Worm (Caenorhabditis elegans) whole organism, young adult: ENCODE results near the gene mob-2.

Experiments
- B0035.1 ChIP-seq: sonication (generic microtip); optimal IDR thresholded peaks from 2 replicates; lab custom pipeline; 2016; ENCODE audit warnings: missing genetic modification characterization, mild to moderate bottlenecking, missing compliant biosample characterization, missing genotype, missing genetic modification reagents
- F10E7.11 ChIP-seq: sonication (generic microtip); optimal IDR thresholded peaks from 2 replicates; lab custom pipeline; 2017; ENCODE audit warnings: mild to moderate bottlenecking, missing genetic modification characterization, moderate library complexity, missing compliant biosample characterization
- F22D6.2 ChIP-seq: sonication (generic microtip); optimal IDR thresholded peaks from 2 replicates; lab custom pipeline; 2016; ENCODE audit warnings: mild to moderate bottlenecking, missing genetic modification characterization, missing compliant biosample characterization
- F37B4.10 ChIP-seq: fragments of 200-800 bp; sonication (Bioruptor generic); IDR thresholded peaks from 2 replicates; pipeline ENCODE4 v1.3.6; 2022; ENCODE audit warnings: missing genetic modification characterization, missing compliant biosample characterization
- F39B2.1 ChIP-seq: fragments of 200-800 bp; sonication (Bioruptor generic); IDR thresholded peaks from 2 replicates; pipeline ENCODE4 v1.3.6; 2022; ENCODE audit warnings: missing genetic modification reagents, missing genetic modification characterization, missing compliant biosample characterization
- F49E8.2 ChIP-seq: sonication (generic microtip); optimal IDR thresholded peaks from 3 replicates; lab custom pipeline; 2017; ENCODE audit warnings: missing genetic modification characterization, mild to moderate bottlenecking, missing compliant biosample characterization, antibody characterized with exemption, moderate library complexity; ENCODE audit not compliant: insufficient read depth
- F57C9.4 ChIP-seq: sonication (generic microtip); optimal IDR thresholded peaks from 2 replicates; lab custom pipeline; 2017; ENCODE audit warnings: mild to moderate bottlenecking, missing genetic modification characterization, missing compliant biosample characterization
- K12H6.12 ChIP-seq: fragments of 200-800 bp; sonication (Bioruptor generic); optimal IDR thresholded peaks from 2 replicates; lab custom pipeline; 2018; ENCODE audit warnings: mild to moderate bottlenecking, missing genetic modification characterization, missing compliant biosample characterization
- Y53F4B.3 ChIP-seq: fragments of 200-800 bp; sonication (Bioruptor generic); IDR thresholded peaks from 2 replicates; pipeline ENCODE4 v1.3.6; 2022; ENCODE audit warnings: missing genetic modification reagents, missing genetic modification characterization, missing compliant biosample characterization
- Y95B8A.8 ChIP-seq: fragments of 200-800 bp; sonication (Bioruptor generic); IDR thresholded peaks from 2 replicates; pipeline ENCODE4 v1.3.6; 2022; ENCODE audit warnings: missing genetic modification reagents, missing genetic modification characterization, missing compliant biosample characterization
- ZK185.1 ChIP-seq: sonication (generic microtip); optimal IDR thresholded peaks from 2 replicates; lab custom pipeline; 2016; ENCODE audit warnings: mild to moderate bottlenecking, missing genetic modification characterization, missing compliant biosample characterization; ENCODE audit not compliant: poor library complexity, severe bottlenecking
- akir-1 ChIP-seq: fragments of 200-800 bp; sonication (Bioruptor generic); optimal IDR thresholded peaks from 2 replicates; lab custom pipeline; 2018; ENCODE audit warnings: mild to moderate bottlenecking, missing genetic modification characterization, moderate library complexity, missing compliant biosample characterization
- aptf-2 ChIP-seq: fragments of 200-800 bp; sonication (Bioruptor generic); conservative IDR thresholded peaks from 2 replicates; pipeline ENCODE4 v1.3.6; 2022; ENCODE audit warnings: missing genetic modification reagents, missing genetic modification characterization, missing compliant biosample characterization
- atf-7 ChIP-seq: sonication (generic microtip); optimal IDR thresholded peaks from 2 replicates; lab custom pipeline; 2017; ENCODE audit warnings: mild to moderate bottlenecking, missing genetic modification characterization, missing compliant biosample characterization
- attf-5 ChIP-seq: fragments of 200-800 bp; sonication (Bioruptor generic); optimal IDR thresholded peaks from 2 replicates; lab custom pipeline; 2018; ENCODE audit warnings: mild to moderate bottlenecking, missing genetic modification characterization, missing compliant biosample characterization
- bed-1 ChIP-seq: fragments of 200-800 bp; sonication (Bioruptor generic); IDR thresholded peaks from 2 replicates; pipeline ENCODE4 v1.3.6; 2022; ENCODE audit warnings: missing genetic modification reagents, missing genetic modification characterization, missing compliant biosample characterization
- bed-2 ChIP-seq: fragments of 200-800 bp; sonication (Bioruptor generic); IDR thresholded peaks from 2 replicates; pipeline ENCODE4 v1.3.6; 2022; ENCODE audit warnings: missing genetic modification reagents, missing genetic modification characterization, missing compliant biosample characterization
- ceh-40 ChIP-seq: fragments of 200-800 bp; sonication (Bioruptor generic); IDR thresholded peaks from 2 replicates; pipeline ENCODE4 v1.3.6; 2022; ENCODE audit warnings: missing genetic modification characterization, missing compliant biosample characterization
- chd-7 ChIP-seq: sonication (generic microtip); optimal IDR thresholded peaks from 2 replicates; lab custom pipeline; 2016; ENCODE audit warnings: mild to moderate bottlenecking, missing genetic modification characterization, moderate library complexity, missing compliant biosample characterization
- die-1 ChIP-seq: sonication (generic microtip); optimal IDR thresholded peaks from 2 replicates; lab custom pipeline; 2016; ENCODE audit warnings: missing genotype, mild to moderate bottlenecking, missing genetic modification characterization, missing compliant biosample characterization
- dpff-1 ChIP-seq: sonication (generic microtip); optimal IDR thresholded peaks from 2 replicates; lab custom pipeline; 2017; ENCODE audit warnings: mild to moderate bottlenecking, missing genetic modification characterization, missing compliant biosample characterization
- dpl-1 ChIP-seq: fragments of 150-350 bp; optimal IDR thresholded peaks from 2 replicates; lab custom pipeline; 2014; ENCODE audit warnings: missing biosample characterization, missing genetic modification reagents, missing genetic modification characterization
- ekl-4 ChIP-seq: fragments of 200-800 bp; sonication (Bioruptor generic); IDR thresholded peaks from 2 replicates; pipeline ENCODE4 v1.3.6; 2022; ENCODE audit warnings: missing genetic modification reagents, missing genetic modification characterization, missing compliant biosample characterization
- ets-4 ChIP-seq: fragments of 200-800 bp; sonication (Bioruptor generic); optimal IDR thresholded peaks from 2 replicates; lab custom pipeline; 2018; ENCODE audit warnings: mild to moderate bottlenecking, missing genetic modification characterization, missing compliant biosample characterization
- gei-17 ChIP-seq: fragments of 200-800 bp; sonication (Bioruptor generic); optimal IDR thresholded peaks from 2 replicates; lab custom pipeline; 2018; ENCODE audit warnings: mild to moderate bottlenecking, missing genetic modification characterization, missing compliant biosample characterization
- hlh-12 ChIP-seq: sonication (generic microtip); optimal IDR thresholded peaks from 2 replicates; lab custom pipeline; 2016; ENCODE audit warnings: missing genetic modification characterization, missing compliant biosample characterization
- hmg-1.2 ChIP-seq: fragments of 200-800 bp; sonication (Bioruptor generic); IDR thresholded peaks from 2 replicates; pipeline ENCODE4 v1.3.6; 2022; ENCODE audit warnings: missing genetic modification reagents, missing genetic modification characterization, missing compliant biosample characterization
- lag-1 ChIP-seq: fragments of 200-800 bp; sonication (Bioruptor generic); IDR thresholded peaks from 2 replicates; pipeline ENCODE4 v1.3.6; 2022; ENCODE audit warnings: missing genetic modification reagents, missing genetic modification characterization, missing compliant biosample characterization
- let-526 ChIP-seq: fragments of 200-800 bp; sonication (Bioruptor generic); IDR thresholded peaks from 2 replicates; pipeline ENCODE4 v1.3.6; 2022; ENCODE audit warnings: missing genetic modification reagents, missing genetic modification characterization, missing compliant biosample characterization
- lir-1 ChIP-seq: fragments of 200-800 bp; sonication (Bioruptor generic); conservative IDR thresholded peaks from 2 replicates; pipeline ENCODE4 v1.3.6; 2022; ENCODE audit warnings: missing genetic modification reagents, missing genetic modification characterization, missing compliant biosample characterization
- lsy-27 ChIP-seq: sonication (generic microtip); optimal IDR thresholded peaks from 2 replicates; lab custom pipeline; 2017; ENCODE audit warnings: missing genetic modification characterization, mild to moderate bottlenecking, missing compliant biosample characterization, antibody characterized with exemption, missing genotype, borderline replicate concordance; ENCODE audit not compliant: insufficient read depth
- mcd-1 ChIP-seq: fragments of 200-800 bp; sonication (Bioruptor generic); IDR thresholded peaks from 2 replicates; pipeline ENCODE4 v1.3.6; 2022; ENCODE audit warnings: missing genetic modification reagents, missing genetic modification characterization, missing compliant biosample characterization
- mxl-1 ChIP-seq: sonication (generic microtip); optimal IDR thresholded peaks from 2 replicates; lab custom pipeline; 2016; ENCODE audit warnings: missing genetic modification characterization, missing compliant biosample characterization
- nfya-1 ChIP-seq: sonication (generic microtip); optimal IDR thresholded peaks from 2 replicates; lab custom pipeline; 2017; ENCODE audit warnings: antibody characterized with exemption, missing compliant biosample characterization, missing genetic modification characterization, borderline replicate concordance; ENCODE audit not compliant: insufficient read depth
- nfya-2 ChIP-seq: fragments of 200-800 bp; sonication (Bioruptor generic); IDR thresholded peaks from 2 replicates; pipeline ENCODE4 v1.3.6; 2022; ENCODE audit warnings: missing genetic modification reagents, missing genetic modification characterization, missing compliant biosample characterization
- nfyb-1 ChIP-seq: fragments of 200-800 bp; sonication (Bioruptor generic); IDR thresholded peaks from 2 replicates; pipeline ENCODE4 v1.3.6; 2022; ENCODE audit warnings: missing genetic modification reagents, missing genetic modification characterization, missing compliant biosample characterization
- nhr-179 ChIP-seq: sonication (generic microtip); optimal IDR thresholded peaks from 2 replicates; lab custom pipeline; 2016; ENCODE audit warnings: mild to moderate bottlenecking, missing genetic modification characterization, missing compliant biosample characterization
- rcor-1 ChIP-seq: fragments of 200-800 bp; sonication (Bioruptor generic); IDR thresholded peaks from 2 replicates; pipeline ENCODE4 v1.3.6; 2022; ENCODE audit warnings: missing genetic modification reagents, missing genetic modification characterization, missing compliant biosample characterization
- rpc-1 ChIP-seq, 2 experiments: fragments of 150-350 bp in 1 of 2; sonication (generic microtip) in 1 of 2; optimal IDR thresholded peaks; 2 replicates each; lab custom pipeline; 2014 to 2018; ENCODE audit warnings: missing biosample characterization in 1 of 2, missing genetic modification characterization in 1 of 2, missing genetic modification reagents in 1 of 2, missing genotype in 1 of 2
- sea-2 ChIP-seq: fragments of 200-800 bp; sonication (Bioruptor generic); IDR thresholded peaks from 2 replicates; pipeline ENCODE4 v1.3.6; 2022; ENCODE audit warnings: missing genetic modification characterization, missing compliant biosample characterization
- snpc-1.1 ChIP-seq: sonication (generic microtip); optimal IDR thresholded peaks from 2 replicates; lab custom pipeline; 2017; ENCODE audit warnings: missing genetic modification characterization, mild to moderate bottlenecking, missing compliant biosample characterization, antibody characterized with exemption, moderate library complexity, missing genotype, missing genetic modification reagents; ENCODE audit not compliant: insufficient read depth
- snpc-1.3 ChIP-seq: sonication (generic microtip); optimal IDR thresholded peaks from 2 replicates; lab custom pipeline; 2017; ENCODE audit warnings: missing genetic modification characterization, mild to moderate bottlenecking, missing compliant biosample characterization, antibody characterized with exemption, moderate library complexity, missing genotype, missing genetic modification reagents; ENCODE audit not compliant: insufficient read depth
- snpc-3.4 ChIP-seq: sonication (generic microtip); optimal IDR thresholded peaks from 2 replicates; lab custom pipeline; 2017; ENCODE audit warnings: missing genetic modification characterization, mild to moderate bottlenecking, missing compliant biosample characterization, antibody characterized with exemption, moderate library complexity, missing genotype, missing genetic modification reagents
- tbp1 ChIP-seq: fragments of 200-800 bp; sonication (Bioruptor generic); optimal IDR thresholded peaks from 2 replicates; lab custom pipeline; 2018; ENCODE audit warnings: mild to moderate bottlenecking, missing genetic modification characterization, missing compliant biosample characterization
- tlf-1 ChIP-seq: fragments of 200-800 bp; sonication (Bioruptor generic); optimal IDR thresholded peaks from 2 replicates; lab custom pipeline; 2018; ENCODE audit warnings: mild to moderate bottlenecking, missing genetic modification characterization, missing compliant biosample characterization
- ztf-18 ChIP-seq: sonication (generic microtip); optimal IDR thresholded peaks from 2 replicates; lab custom pipeline; 2016; ENCODE audit warnings: missing genotype, mild to moderate bottlenecking, missing genetic modification characterization, missing compliant biosample characterization
- ztf-28 ChIP-seq: fragments of 200-800 bp; sonication (Bioruptor generic); IDR thresholded peaks from 2 replicates; pipeline ENCODE4 v1.3.6; 2022; ENCODE audit warnings: missing genetic modification reagents, missing genetic modification characterization, missing compliant biosample characterization
- ztf-6 ChIP-seq: fragments of 200-800 bp; sonication (Bioruptor generic); IDR thresholded peaks from 2 replicates; pipeline ENCODE4 v1.3.6; 2022; ENCODE audit warnings: missing genetic modification reagents, missing genetic modification characterization, missing compliant biosample characterization

mob-2 gene

DNA sequence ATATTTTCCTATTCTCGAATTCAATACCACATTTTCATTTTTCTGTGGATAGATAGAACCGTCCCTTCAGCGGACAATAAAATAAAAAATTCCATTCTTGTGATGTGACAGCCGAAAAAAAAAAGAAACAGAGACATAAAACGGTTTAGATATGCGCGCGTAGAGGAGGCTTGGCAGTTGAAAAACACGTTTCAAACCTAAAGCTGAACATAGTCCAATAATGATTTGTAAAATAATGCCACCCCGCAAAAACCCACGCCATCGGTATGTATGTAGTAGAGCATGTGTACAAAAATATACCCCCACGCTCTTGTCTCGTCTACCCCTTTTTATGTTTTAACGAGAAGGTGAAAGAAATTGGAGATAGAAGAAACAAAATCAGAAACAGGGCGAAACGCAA is 61.2 kb downstream of the mob-2 start (continued):
- TF ChIP-seq nfya-2 (GFP tag; lab: Robert Waterston, UW), result no peak
- TF ChIP-seq F22D6.2, result no peak
- TF ChIP-seq akir-1 (GFP tag; lab: Kevin White, UChicago), result no peak
- TF ChIP-seq dpl-1, result no peak
- no peak for TF ChIP-seq Y53F4B.3 (GFP tag; lab: Robert Waterston, UW)
- peak; percentile 15 for TF ChIP-seq tlf-1 (GFP tag; lab: Kevin White, UChicago)
- TF ChIP-seq F10E7.11 (tag; lab: Kevin White, UChicago), result no peak
- TF ChIP-seq mxl-1 (tag; lab: Kevin White, UChicago), result peak; percentile 2
- no peak for TF ChIP-seq K12H6.12
- TF ChIP-seq hmg-1.2 (GFP tag; lab: Robert Waterston, UW), result peak; percentile 21; the same call in 1 of the 2 replicates
- TF ChIP-seq rcor-1 (GFP tag; lab: Robert Waterston, UW), result no peak
- TF ChIP-seq ztf-28 (GFP tag; lab: Robert Waterston, UW), result no peak
- no peak for TF ChIP-seq snpc-3.4 (tag; lab: Kevin White, UChicago)
- TF ChIP-seq snpc-1.1 (tag; lab: Kevin White, UChicago), result no peak
- TF ChIP-seq gei-17 (GFP tag; lab: Kevin White, UChicago), result peak; percentile 4
- no peak for TF ChIP-seq ets-4 (GFP tag; lab: Kevin White, UChicago)
- no peak for TF ChIP-seq F49E8.2 (tag; lab: Kevin White, UChicago)
- no peak for TF ChIP-seq F39B2.1 (GFP tag; lab: Robert Waterston, UW)
- TF ChIP-seq mcd-1, result 0 out of 2 replicates have a peak, but pooled peaks have one; percentile 25
- TF ChIP-seq bed-2, result no peak
- TF ChIP-seq nhr-179 (tag; lab: Kevin White, UChicago), result no peak
- TF ChIP-seq B0035.1 (tag; lab: Kevin White, UChicago), result no peak
- no peak for TF ChIP-seq F37B4.10 (GFP tag; lab: Robert Waterston, UW)
- no peak for TF ChIP-seq ztf-6 (GFP tag; lab: Robert Waterston, UW)
- TF ChIP-seq atf-7, result no peak
- TF ChIP-seq let-526 (GFP tag; lab: Robert Waterston, UW), result no peak
- TF ChIP-seq ekl-4 (GFP tag; lab: Robert Waterston, UW), result peak; percentile 27; the same call in 1 of the 2 replicates
- peak; percentile 34 for TF ChIP-seq tbp1
- TF ChIP-seq chd-7 (tag; lab: Kevin White, UChicago), result peak; percentile 66
- no peak for TF ChIP-seq dpff-1 (tag; lab: Kevin White, UChicago)
- TF ChIP-seq attf-5 (GFP tag; lab: Kevin White, UChicago), result no peak
- TF ChIP-seq lir-1 (GFP tag; lab: Robert Waterston, UW), result no peak
- no peak for TF ChIP-seq ZK185.1 (tag; lab: Kevin White, UChicago)
- no peak for TF ChIP-seq bed-1 (GFP tag; lab: Robert Waterston, UW)
- no peak for TF ChIP-seq F57C9.4
- no peak for TF ChIP-seq nfya-1 (tag; lab: Kevin White, UChicago)
- no peak; the same call in 1 of the 2 replicates for TF ChIP-seq nfyb-1 (GFP tag; lab: Robert Waterston, UW)
- no peak for TF ChIP-seq rpc-1 (optimal IDR thresholded peaks at IDR 0.05; lab: Kevin White, UChicago)
- no peak for TF ChIP-seq rpc-1 (tag; optimal IDR thresholded peaks at IDR 0.05; lab: Kevin White, UChicago)
- TF ChIP-seq Y95B8A.8 (GFP tag; lab: Robert Waterston, UW), result no peak
- TF ChIP-seq sea-2 (GFP tag; lab: Robert Waterston, UW), result no peak
- TF ChIP-seq ceh-40 (GFP tag; lab: Robert Waterston, UW), result no peak
- no peak for TF ChIP-seq hlh-12
- no peak for TF ChIP-seq lsy-27 (tag; lab: Kevin White, UChicago)
- TF ChIP-seq aptf-2 (GFP tag; lab: Robert Waterston, UW), result no peak
- TF ChIP-seq ztf-18 (tag; lab: Kevin White, UChicago), result no peak
- no peak for TF ChIP-seq die-1 (tag; lab: Kevin White, UChicago)
- TF ChIP-seq snpc-1.3 (tag; lab: Kevin White, UChicago), result no peak
- TF ChIP-seq lag-1 (GFP tag; lab: Robert Waterston, UW), result no peak
